Fruit fly (Drosophila melanogaster): ENCODE measurements around the gene Yp3.

The Yp3 gene

dm6 chrX:13747052-13747451, 12.3 kb upstream of the Yp3 start:
- TF ChIP-seq tj (GFP tag; optimal IDR thresholded peaks at IDR 0.05) (peak; percentile 20), CG33017 (tag; optimal IDR thresholded peaks at IDR 0.05) (no peak)

DNA sequence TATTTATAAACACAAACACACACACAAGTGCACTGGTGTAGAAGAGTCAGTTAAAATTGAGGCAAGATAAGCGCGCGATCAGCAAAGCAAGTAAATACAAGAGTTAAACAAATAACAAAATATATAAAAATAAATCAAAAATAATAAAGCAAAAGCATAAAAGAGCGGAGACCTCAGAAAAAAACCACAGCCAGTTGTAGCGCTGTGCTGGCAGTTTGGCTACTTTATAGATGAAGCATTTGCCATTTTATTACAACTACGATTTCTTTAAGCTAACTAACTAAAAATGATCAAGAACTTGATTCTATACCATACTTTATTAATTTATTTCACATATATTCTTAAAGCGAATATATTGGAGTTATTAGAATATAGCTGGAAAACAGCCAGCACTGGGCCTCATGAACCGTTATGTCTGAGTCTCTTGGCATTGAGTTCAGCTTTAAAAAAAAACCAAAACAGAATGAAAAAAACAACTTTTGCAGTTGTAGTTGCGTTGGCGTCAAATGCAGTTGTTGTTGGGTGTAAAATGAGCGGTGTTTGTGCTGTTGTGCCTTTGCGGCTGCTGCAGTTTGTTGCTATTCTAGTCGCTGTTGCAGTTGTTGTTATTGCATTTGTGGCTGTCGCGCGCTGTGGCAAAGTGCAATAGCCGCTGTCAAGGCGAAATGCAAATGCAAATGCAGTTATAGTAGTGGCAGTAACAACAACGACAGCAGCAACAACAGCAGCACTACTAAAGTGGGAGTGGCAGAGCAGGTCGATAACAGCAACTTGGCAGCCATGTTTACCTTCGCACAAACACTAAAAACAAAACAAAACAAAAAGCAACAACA, 11.5 kb upstream of the Yp3 start:
- TF ChIP-seq CG11617 (GFP tag; optimal IDR thresholded peaks at IDR 0.05) (no peak), Mnt (GFP tag; optimal IDR thresholded peaks at IDR 0.05) (no peak), toe (GFP tag; optimal IDR thresholded peaks at IDR 0.05) (no peak), CG5204 (GFP tag; optimal IDR thresholded peaks at IDR 0.05) (no peak), CG33017 (tag; optimal IDR thresholded peaks at IDR 0.05) (no peak), Hr96 (GFP tag; optimal IDR thresholded peaks at IDR 0.05) (no peak), CG1620 (GFP tag; optimal IDR thresholded peaks at IDR 0.05) (no peak), tj (GFP tag; optimal IDR thresholded peaks at IDR 0.05) (peak; percentile 75), pad (GFP tag; optimal IDR thresholded peaks at IDR 0.05) (no peak), kay (GFP tag; ENCODE audit: borderline replicate concordance) (peak; percentile 49), ovo (GFP tag; optimal IDR thresholded peaks at IDR 0.05) (peak; percentile 65), CG14711 (tag; optimal IDR thresholded peaks at IDR 0.05) (no peak), cic (GFP tag; optimal IDR thresholded peaks at IDR 0.05) (no peak), CG7045 (GFP tag; optimal IDR thresholded peaks at IDR 0.05) (no peak), cnc (optimal IDR thresholded peaks at IDR 0.05) (no peak), CG12768 (GFP tag; optimal IDR thresholded peaks at IDR 0.05) (no peak), bab1 (GFP tag; optimal IDR thresholded peaks at IDR 0.05) (peak; percentile 17), Crg-1 (GFP tag; optimal IDR thresholded peaks at IDR 0.05) (no peak), Clk (GFP tag; optimal IDR thresholded peaks at IDR 0.05) (no peak), CG7101 (tag; optimal IDR thresholded peaks at IDR 0.05) (no peak)

dm6 chrX:13748906-13749872, 10.2 kb upstream of the Yp3 start:
- no peak for TF ChIP-seq toe (GFP tag; optimal IDR thresholded peaks at IDR 0.05)
- TF ChIP-seq ovo (GFP tag; optimal IDR thresholded peaks at IDR 0.05): peak; percentile 63
- TF ChIP-seq CG1620 (GFP tag; optimal IDR thresholded peaks at IDR 0.05): no peak
- TF ChIP-seq Crg-1 (GFP tag; optimal IDR thresholded peaks at IDR 0.05): no peak
- no peak for TF ChIP-seq pad (GFP tag; optimal IDR thresholded peaks at IDR 0.05)
- TF ChIP-seq tj (GFP tag; optimal IDR thresholded peaks at IDR 0.05): peak; percentile 63
- TF ChIP-seq CG11617 (GFP tag; optimal IDR thresholded peaks at IDR 0.05): peak; percentile 76
- no peak for TF ChIP-seq cnc (optimal IDR thresholded peaks at IDR 0.05)
- peak; percentile 36 for TF ChIP-seq CG5204 (GFP tag; optimal IDR thresholded peaks at IDR 0.05)
- TF ChIP-seq CG33017 (tag; optimal IDR thresholded peaks at IDR 0.05): peak; percentile 54
- peak; percentile 12 for TF ChIP-seq cic (GFP tag; optimal IDR thresholded peaks at IDR 0.05)
- TF ChIP-seq CG7045 (GFP tag; optimal IDR thresholded peaks at IDR 0.05): peak; percentile 50
- peak; percentile 47 for TF ChIP-seq bab1 (GFP tag; optimal IDR thresholded peaks at IDR 0.05)
- TF ChIP-seq kay (GFP tag; ENCODE audit: borderline replicate concordance): no peak
- TF ChIP-seq CG12768 (GFP tag; optimal IDR thresholded peaks at IDR 0.05): no peak
- TF ChIP-seq CG7101 (tag; optimal IDR thresholded peaks at IDR 0.05): peak; percentile 84
- peak; percentile 70 for TF ChIP-seq Mnt (GFP tag; optimal IDR thresholded peaks at IDR 0.05)
- TF ChIP-seq CG14711 (tag; optimal IDR thresholded peaks at IDR 0.05): peak; percentile 75

dm6 chrX:13749873-13750241, 9.5 kb upstream of the Yp3 start:
- TF ChIP-seq toe (GFP tag; optimal IDR thresholded peaks at IDR 0.05) (no peak), cic (GFP tag; optimal IDR thresholded peaks at IDR 0.05) (peak; percentile 81), CG33017 (tag; optimal IDR thresholded peaks at IDR 0.05) (no peak), kay (GFP tag; ENCODE audit: borderline replicate concordance) (peak; percentile 78)

- TF ChIP-seq ovo (GFP tag; optimal IDR thresholded peaks at IDR 0.05): peak; percentile 93
- TF ChIP-seq pad (GFP tag; optimal IDR thresholded peaks at IDR 0.05): peak; percentile 98
- TF ChIP-seq Crg-1 (GFP tag; optimal IDR thresholded peaks at IDR 0.05): no peak
- TF ChIP-seq CG5204 (GFP tag; optimal IDR thresholded peaks at IDR 0.05): no peak
- TF ChIP-seq CG33017 (tag; optimal IDR thresholded peaks at IDR 0.05): no peak
Measured at dm6 chrX:13752543-13753046, 6.8 kb upstream of the Yp3 start.

DNA sequence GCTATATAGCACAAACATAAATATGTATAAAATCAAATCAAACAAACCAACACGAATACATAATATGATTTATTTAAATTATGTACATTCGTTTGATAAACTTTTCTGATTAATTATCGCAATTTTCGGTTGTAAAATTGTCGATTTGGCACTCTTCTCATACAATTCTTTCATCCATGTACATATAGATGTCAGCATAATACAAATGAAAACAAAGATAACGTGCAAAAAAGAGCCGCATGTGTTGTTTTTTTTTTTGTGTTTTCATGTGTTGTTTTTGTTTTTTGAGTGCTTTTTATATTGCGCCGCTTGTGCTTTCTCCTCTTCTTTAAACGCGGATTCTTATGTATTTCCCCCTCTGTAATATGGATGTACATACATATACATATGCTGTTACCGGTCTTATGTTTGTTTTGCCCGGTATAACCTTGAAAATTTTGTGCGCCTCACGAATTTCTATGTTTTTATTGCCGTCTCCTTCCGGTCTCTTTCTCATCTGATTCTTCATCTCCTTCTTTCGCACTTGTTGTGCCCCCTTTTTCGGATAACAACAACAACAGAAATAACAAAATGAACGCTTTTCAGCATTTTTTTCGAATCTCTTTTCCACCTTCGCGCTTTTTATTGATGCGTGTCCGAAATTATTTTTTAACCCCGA, 6.1 kb upstream of the Yp3 start:
- TF ChIP-seq Mnt (GFP tag; optimal IDR thresholded peaks at IDR 0.05) (no peak), kay (GFP tag; ENCODE audit: borderline replicate concordance) (no peak), tj (GFP tag; optimal IDR thresholded peaks at IDR 0.05) (peak; percentile 96)
